Fruit fly (Drosophila melanogaster): Measurements from ENCODE around the gene CG1571.

Gene CG1571

dm6 chrX:8081427-8082185 lies 5.9 kb downstream of the CG1571 start, which contains the start of gene Ldsdh1:
Ldsdh1 (minus strand) TSS chrX:8081605.
- no peak for TF ChIP-seq gsb (GFP tag; IDR thresholded peaks at IDR 0.05)
- TF ChIP-seq Gug (GFP tag; IDR thresholded peaks at IDR 0.05): no peak
- TF ChIP-seq Adf1 (GFP tag; IDR thresholded peaks at IDR 0.05): peak; percentile 94
- TF ChIP-seq CG10543 (GFP tag; optimal IDR thresholded peaks at IDR 0.05): peak; percentile 51
- TF ChIP-seq abd-A (tag; optimal IDR thresholded peaks at IDR 0.05): no peak
- peak; percentile 39 for TF ChIP-seq exex (tag; optimal IDR thresholded peaks at IDR 0.05)
- no peak for TF ChIP-seq CG15479 (GFP tag; optimal IDR thresholded peaks at IDR 0.05)
- peak; percentile 74 for TF ChIP-seq twi (tag; optimal IDR thresholded peaks at IDR 0.05)
- no peak for TF ChIP-seq CG14441 (GFP tag; IDR thresholded peaks at IDR 0.05)
- TF ChIP-seq CG4730 (GFP tag; IDR thresholded peaks at IDR 0.05): no peak
- no peak for TF ChIP-seq cad (GFP tag; optimal IDR thresholded peaks at IDR 0.05)
- TF ChIP-seq HmgZ (tag; optimal IDR thresholded peaks at IDR 0.05): peak; percentile 12
- TF ChIP-seq cg (GFP tag; optimal IDR thresholded peaks at IDR 0.05): peak; percentile 77
- TF ChIP-seq Deaf1 (tag; optimal IDR thresholded peaks at IDR 0.05): no peak
- peak; percentile 44 for TF ChIP-seq lab (GFP tag; optimal IDR thresholded peaks at IDR 0.05)
- no peak for TF ChIP-seq CG7839 (tag; optimal IDR thresholded peaks at IDR 0.05)
- peak; percentile 63 for TF ChIP-seq CG10274 (GFP tag; optimal IDR thresholded peaks at IDR 0.05)
- TF ChIP-seq CG34422 (GFP tag; IDR thresholded peaks at IDR 0.05): peak; percentile 11; the same call in 1 of the 3 replicates
- no peak for TF ChIP-seq salm (tag; optimal IDR thresholded peaks at IDR 0.05)
- no peak for TF ChIP-seq klu (GFP tag; IDR thresholded peaks at IDR 0.05)

- TF ChIP-seq luna (GFP tag; optimal IDR thresholded peaks at IDR 0.05) (no peak), CG4360 (GFP tag; IDR thresholded peaks at IDR 0.05) (peak; percentile 39; the same call in 1 of the 2 replicates), schlank (tag; optimal IDR thresholded peaks at IDR 0.05) (no peak)
Observed at dm6 chrX:8087113-8087512, 11.4 kb downstream of the CG1571 start, which contains the start of gene CG2256. CG2256 (minus strand) TSS chrX:8087213.

- TF ChIP-seq CG34376 (GFP tag; optimal IDR thresholded peaks at IDR 0.05) (peak; percentile 95), tna (GFP tag; IDR thresholded peaks at IDR 0.05; ENCODE audit: partially characterized antibody) (0 out of 2 replicates have a peak, but pooled peaks have one; percentile 8), Ptx1 (GFP tag; IDR thresholded peaks at IDR 0.05) (peak; percentile 98), CG9609 (GFP tag; optimal IDR thresholded peaks at IDR 0.05) (peak; percentile 87), Stat92E (GFP tag; optimal IDR thresholded peaks at IDR 0.05) (peak in 1 of 3 experiments; percentile 66), stwl (tag; optimal IDR thresholded peaks at IDR 0.05) (peak; percentile 25), Vsx1 (GFP tag; optimal IDR thresholded peaks at IDR 0.05) (peak; percentile 97), CG10462 (GFP tag; optimal IDR thresholded peaks at IDR 0.05) (peak; percentile 93), kah (GFP tag; optimal IDR thresholded peaks at IDR 0.05) (peak; percentile 84), CG8281 (tag; optimal IDR thresholded peaks at IDR 0.05) (peak; percentile 79), Chrac-16 (GFP tag; optimal IDR thresholded peaks at IDR 0.05) (peak; percentile 94), gro (GFP tag; optimal IDR thresholded peaks at IDR 0.05) (peak; percentile 90), dmrt11E (tag; optimal IDR thresholded peaks at IDR 0.05) (peak; percentile 88), CG8944 (GFP tag; optimal IDR thresholded peaks at IDR 0.05) (peak; percentile 75), CG31224 (GFP tag; IDR thresholded peaks at IDR 0.05) (peak; percentile 94), Dll (GFP tag; IDR thresholded peaks at IDR 0.05; ENCODE audit: partially characterized antibody) (peak; percentile 67; the same call in 3 of the 4 replicates), Atf3 (GFP tag; optimal IDR thresholded peaks at IDR 0.05) (peak; percentile 81), org-1 (GFP tag; optimal IDR thresholded peaks at IDR 0.05) (peak; percentile 94), shn (GFP tag; optimal IDR thresholded peaks at IDR 0.05) (peak; percentile 73), Nf-YA (GFP tag; IDR thresholded peaks at IDR 0.05) (peak; percentile 97), Drgx (GFP tag; IDR thresholded peaks at IDR 0.05) (peak; percentile 99), fu2 (GFP tag; optimal IDR thresholded peaks at IDR 0.05) (peak; percentile 85), vfl (GFP tag; optimal IDR thresholded peaks at IDR 0.05) (peak; percentile 92), Dfd (GFP tag; optimal IDR thresholded peaks at IDR 0.05) (peak in 1 of 2 experiments; percentile 64)
Observed at dm6 chrX:8091017-8091620, 15.4 kb downstream of the CG1571 start.
